Fruit fly (Drosophila melanogaster): ENCODE data around the gene CG7059.
A peak's percentile ranks its signal among the peaks of the same experiment; 100 is the strongest.

The CG7059 gene

dm6 chr3R:22389614-22390013 is at the start of gene CG7059, which contains the start of gene CAH8:
TSS of gene CG7059 (plus strand) at chr3R:22389780.
TSS of gene CAH8 (minus strand) at chr3R:22389714.
- TF ChIP-seq insv (GFP tag; optimal IDR thresholded peaks at IDR 0.05) (peak in 1 of 2 experiments; percentile 2), Lpt (GFP tag; optimal IDR thresholded peaks at IDR 0.05) (no peak), Deaf1 (tag; optimal IDR thresholded peaks at IDR 0.05) (no peak), CG4360 (GFP tag; IDR thresholded peaks at IDR 0.05) (peak; percentile 37; the same call in 1 of the 2 replicates), chif (GFP tag; optimal IDR thresholded peaks at IDR 0.05) (no peak), Elba2 (GFP tag; optimal IDR thresholded peaks at IDR 0.05) (peak; percentile 59), CG17359 (tag; optimal IDR thresholded peaks at IDR 0.05) (no peak), crp (GFP tag; optimal IDR thresholded peaks at IDR 0.05) (peak in 1 of 2 experiments; percentile 3), Hmx (GFP tag; optimal IDR thresholded peaks at IDR 0.05) (no peak), scrt (GFP tag; optimal IDR thresholded peaks at IDR 0.05) (peak; percentile 70), onecut (GFP tag; IDR thresholded peaks at IDR 0.05) (peak; percentile 90), CG31224 (GFP tag; IDR thresholded peaks at IDR 0.05) (no peak), CG12155 (GFP tag; optimal IDR thresholded peaks at IDR 0.05) (no peak), Dbx (GFP tag; IDR thresholded peaks at IDR 0.05) (no peak)

dm6 chr3R:22340207-22340606 is 49.4 kb upstream of the CG7059 start, which contains the start of gene CG5388:
TSS of gene CG5388 (minus strand) at chr3R:22340307.
- TF ChIP-seq Dek (tag; optimal IDR thresholded peaks at IDR 0.05) (no peak), grn (GFP tag; optimal IDR thresholded peaks at IDR 0.05) (no peak), pum (GFP tag; optimal IDR thresholded peaks at IDR 0.05) (no peak), Adf1 (GFP tag; IDR thresholded peaks at IDR 0.05) (no peak), Med (GFP tag) (no peak), zfh2 (GFP tag; optimal IDR thresholded peaks at IDR 0.05) (no peak), mam (GFP tag; optimal IDR thresholded peaks at IDR 0.05) (no peak), amos (GFP tag; IDR thresholded peaks at IDR 0.05; ENCODE audit: partially characterized antibody) (no peak), B-H1 (GFP tag; IDR thresholded peaks at IDR 0.05) (no peak), fru (optimal IDR thresholded peaks at IDR 0.05) (no peak), bbx (GFP tag; IDR thresholded peaks at IDR 0.05; ENCODE audit: partially characterized antibody) (no peak), CG8944 (GFP tag; optimal IDR thresholded peaks at IDR 0.05) (no peak), nmo (GFP tag; optimal IDR thresholded peaks at IDR 0.05) (no peak), Sry-β (GFP tag; optimal IDR thresholded peaks at IDR 0.05) (no peak), CG18262 (tag; optimal IDR thresholded peaks at IDR 0.05) (no peak)

dm6 chr3R:22341652-22342051 is 47.9 kb upstream of the CG7059 start:
- TF ChIP-seq Dfd (GFP tag; optimal IDR thresholded peaks at IDR 0.05) (peak in 1 of 2 experiments; percentile 52), CG34376 (GFP tag; optimal IDR thresholded peaks at IDR 0.05) (no peak)

- TF ChIP-seq tx (GFP tag; optimal IDR thresholded peaks at IDR 0.05): no peak
- TF ChIP-seq CG8089 (GFP tag; optimal IDR thresholded peaks at IDR 0.05): no peak
- no peak for TF ChIP-seq CG13287 (GFP tag; IDR thresholded peaks at IDR 0.05; ENCODE audit: partially characterized antibody)
- TF ChIP-seq usp (GFP tag; optimal IDR thresholded peaks at IDR 0.05): no peak
- TF ChIP-seq NC2α (GFP tag; optimal IDR thresholded peaks at IDR 0.05): no peak
- TF ChIP-seq Eip74EF (GFP tag; optimal IDR thresholded peaks at IDR 0.05): no peak
- no peak for TF ChIP-seq Fer2 (tag; optimal IDR thresholded peaks at IDR 0.05)
- TF ChIP-seq CG18476 (GFP tag; optimal IDR thresholded peaks at IDR 0.05): no peak
- TF ChIP-seq Neu2 (GFP tag; optimal IDR thresholded peaks at IDR 0.05; ENCODE audit: borderline replicate concordance): no peak
- TF ChIP-seq CkIIα-i1 (GFP tag; IDR thresholded peaks at IDR 0.05): no peak
- no peak for TF ChIP-seq Hr78 (GFP tag; optimal IDR thresholded peaks at IDR 0.05)
- TF ChIP-seq CG8359 (GFP tag; optimal IDR thresholded peaks at IDR 0.05; ENCODE audit: borderline replicate concordance): no peak
- no peak for TF ChIP-seq Bteb2 (GFP tag; optimal IDR thresholded peaks at IDR 0.05)
- TF ChIP-seq CG12659 (GFP tag; optimal IDR thresholded peaks at IDR 0.05): no peak
- TF ChIP-seq Jarid2 (GFP tag; optimal IDR thresholded peaks at IDR 0.05): no peak
- no peak for TF ChIP-seq CG5953 (GFP tag; IDR thresholded peaks at IDR 0.05)
- TF ChIP-seq Rfx (GFP tag; IDR thresholded peaks at IDR 0.05): no peak
These were observed 47.4 kb upstream of the CG7059 start, which contains the start of gene CG5386 for dm6 chr3R:22342151-22342550. TSS of gene CG5386 (minus strand) at chr3R:22342251.
